Fruit fly (Drosophila melanogaster) whole organism, embryonic: ENCODE data around the gene mbt.

Experiments
- B-H1 ChIP-seq: fragments of 200-800 bp; sonication (Bioruptor generic); IDR thresholded peaks from 3 replicates; pipeline ENCODE4 v1.3.6; 2022; ENCODE audit warnings: missing biosample characterization, missing genetic modification characterization
- Blimp-1 ChIP-seq: fragments of 200-800 bp; sonication (Bioruptor generic); optimal IDR thresholded peaks from 3 replicates; lab custom pipeline; 2018; ENCODE audit warnings: missing biosample characterization, missing genetic modification characterization, mild to moderate bottlenecking, moderate library complexity, missing genetic modification reagents
- C15 ChIP-seq: fragments of 200-800 bp; sonication (Bioruptor generic); IDR thresholded peaks from 3 replicates; pipeline ENCODE4 v1.3.6; 2022; ENCODE audit warnings: missing biosample characterization, missing genetic modification characterization
- CG10462 ChIP-seq: fragments of 200-800 bp; sonication (Bioruptor generic); optimal IDR thresholded peaks from 2 replicates; lab custom pipeline; 2016; ENCODE audit warnings: missing biosample characterization, missing genetic modification characterization
- CG11085 ChIP-seq: fragments of 200-800 bp; sonication (Bioruptor generic); IDR thresholded peaks from 2 replicates; pipeline ENCODE4 v1.3.6; 2022; ENCODE audit warnings: missing biosample characterization, missing genetic modification characterization
- CG11093 ChIP-seq: fragments of 200-800 bp; sonication (Bioruptor generic); IDR thresholded peaks from 3 replicates; pipeline ENCODE4 v1.3.6; 2022; ENCODE audit warnings: missing biosample characterization, missing genetic modification characterization
- CG11398 ChIP-seq: fragments of 200-800 bp; sonication (Bioruptor generic); optimal IDR thresholded peaks from 2 replicates; lab custom pipeline; 2016; ENCODE audit warnings: missing biosample characterization, missing genetic modification characterization
- CG11560 ChIP-seq: fragments of 200-800 bp; sonication (Bioruptor generic); IDR thresholded peaks from 3 replicates; pipeline ENCODE4 v1.3.6; 2022; ENCODE audit warnings: missing biosample characterization, missing genetic modification characterization
- CG12236 ChIP-seq: fragments of 200-800 bp; sonication (Bioruptor generic); optimal IDR thresholded peaks from 2 replicates; lab custom pipeline; 2016; ENCODE audit warnings: missing biosample characterization, missing genetic modification characterization
- CG1233 ChIP-seq: fragments of 200-800 bp; sonication (Bioruptor generic); optimal IDR thresholded peaks from 4 replicates; lab custom pipeline; 2018; ENCODE audit warnings: missing biosample characterization, mild to moderate bottlenecking, missing genetic modification characterization
- CG13287 ChIP-seq: fragments of 200-800 bp; sonication (Bioruptor generic); IDR thresholded peaks from 2 replicates; pipeline ENCODE4 v1.3.6; 2022; ENCODE audit warnings: missing biosample characterization, missing genetic modification characterization; ENCODE audit not compliant: partially characterized antibody
- CG14710 ChIP-seq: fragments of 200-800 bp; sonication (Bioruptor generic); optimal IDR thresholded peaks from 3 replicates; lab custom pipeline; 2019; ENCODE audit warnings: missing biosample characterization, mild to moderate bottlenecking, missing genetic modification characterization, moderate library complexity
- CG14860 ChIP-seq: fragments of 200-800 bp; sonication (Bioruptor generic); IDR thresholded peaks from 3 replicates; pipeline ENCODE4 v1.3.6; 2022; ENCODE audit warnings: missing biosample characterization, missing genetic modification characterization; ENCODE audit not compliant: partially characterized antibody
- CG1602 ChIP-seq: fragments of 200-800 bp; sonication (Bioruptor generic); optimal IDR thresholded peaks from 3 replicates; lab custom pipeline; 2016; ENCODE audit warnings: missing biosample characterization, missing genetic modification characterization
- CG17359 ChIP-seq: fragments of 200-800 bp; sonication (Bioruptor generic); optimal IDR thresholded peaks from 3 replicates; lab custom pipeline; 2018; ENCODE audit warnings: missing biosample characterization, mild to moderate bottlenecking, missing genetic modification characterization, moderate library complexity
- CG17612 ChIP-seq: fragments of 200-800 bp; sonication (Bioruptor generic); IDR thresholded peaks from 2 replicates; pipeline ENCODE4 v1.3.6; 2022; ENCODE audit warnings: missing biosample characterization, missing genetic modification characterization
- CG31224 ChIP-seq: fragments of 200-800 bp; sonication (Bioruptor generic); IDR thresholded peaks from 2 replicates; pipeline ENCODE4 v1.3.6; 2022; ENCODE audit warnings: missing biosample characterization, missing genetic modification characterization
- CG31388 ChIP-seq: fragments of 200-800 bp; sonication (Bioruptor generic); optimal IDR thresholded peaks from 2 replicates; lab custom pipeline; 2016; ENCODE audit warnings: missing biosample characterization, missing genetic modification characterization
- CG6654 ChIP-seq: fragments of 200-800 bp; sonication (Bioruptor generic); optimal IDR thresholded peaks from 2 replicates; lab custom pipeline; 2017; ENCODE audit warnings: missing biosample characterization, mild to moderate bottlenecking, missing genetic modification characterization
- CG6689 ChIP-seq: fragments of 200-800 bp; sonication (Bioruptor generic); IDR thresholded peaks from 2 replicates; pipeline ENCODE4 v1.3.6; 2022; ENCODE audit warnings: missing biosample characterization, missing genetic modification characterization
- CG7786 ChIP-seq: fragments of 200-800 bp; sonication (Bioruptor generic); optimal IDR thresholded peaks from 2 replicates; lab custom pipeline; 2016; ENCODE audit warnings: missing biosample characterization, missing genetic modification characterization
- CG9932 ChIP-seq: fragments of 200-800 bp; sonication (Bioruptor generic); IDR thresholded peaks from 2 replicates; pipeline ENCODE4 v1.3.6; 2022; ENCODE audit warnings: missing biosample characterization, missing genetic modification characterization
- Dip3 ChIP-seq: fragments of 200-800 bp; sonication (Bioruptor generic); optimal IDR thresholded peaks from 3 replicates; lab custom pipeline; 2016; ENCODE audit warnings: missing biosample characterization, missing genetic modification characterization
- Dp ChIP-seq: fragments of 200-800 bp; sonication (Bioruptor generic); optimal IDR thresholded peaks from 2 replicates; lab custom pipeline; 2018; ENCODE audit warnings: missing biosample characterization, mild to moderate bottlenecking, missing genetic modification characterization, moderate library complexity
- Dref ChIP-seq: fragments of 200-800 bp; sonication (Bioruptor generic); IDR thresholded peaks from 2 replicates; pipeline ENCODE4 v1.3.6; 2022; ENCODE audit warnings: missing biosample characterization, missing genetic modification characterization
- GATAe ChIP-seq: fragments of 200-800 bp; sonication (Bioruptor generic); conservative IDR thresholded peaks from 2 replicates; pipeline ENCODE4 v1.3.6; 2022; ENCODE audit warnings: missing biosample characterization, missing genetic modification characterization
- Hand ChIP-seq: fragments of 200-800 bp; sonication (Bioruptor generic); optimal IDR thresholded peaks from 2 replicates; lab custom pipeline; 2017; ENCODE audit warnings: mild to moderate bottlenecking, missing biosample characterization, missing genetic modification reagents, missing genetic modification characterization
- HmgZ ChIP-seq: fragments of 200-800 bp; sonication (Bioruptor generic); optimal IDR thresholded peaks from 2 replicates; lab custom pipeline; 2018; ENCODE audit warnings: missing biosample characterization, mild to moderate bottlenecking, missing genetic modification characterization
- Hr78 ChIP-seq, 2 experiments: fragments of 200-800 bp in 1 of 2; fragments of >200 bp in 1 of 2; sonication (Bioruptor generic) in 1 of 2; optimal IDR thresholded peaks; 2 replicates each; lab custom pipeline; 2017 to 2019; ENCODE audit warnings: missing biosample characterization in 2 of 2, missing genetic modification characterization in 2 of 2, mild to moderate bottlenecking in 1 of 2, moderate library complexity in 1 of 2
- Poxn ChIP-seq: fragments of 200-800 bp; sonication (Bioruptor generic); IDR thresholded peaks from 2 replicates; pipeline ENCODE4 v1.3.6; 2022; ENCODE audit warnings: missing biosample characterization, missing genetic modification characterization
- Scr ChIP-seq: fragments of 200-800 bp; sonication (Bioruptor generic); IDR thresholded peaks from 2 replicates; pipeline ENCODE4 v1.3.6; 2022; ENCODE audit warnings: missing biosample characterization, missing genetic modification characterization; ENCODE audit not compliant: partially characterized antibody
- Stat92E ChIP-seq, 3 experiments: fragments of >200 bp in 2 of 3; fragments of 200-800 bp in 1 of 3; sonication (Bioruptor generic) in 1 of 3; optimal IDR thresholded peaks; 2 replicates each; lab custom pipeline; 2017 to 2019; ENCODE audit warnings: missing biosample characterization in 3 of 3, missing genetic modification characterization in 3 of 3, mild to moderate bottlenecking in 1 of 3, moderate library complexity in 1 of 3
- TFAM ChIP-seq: fragments of 200-800 bp; sonication (Bioruptor generic); optimal IDR thresholded peaks from 2 replicates; lab custom pipeline; 2017; ENCODE audit warnings: missing biosample characterization, missing genetic modification characterization, inconsistent platforms
- Xbp1 ChIP-seq: fragments of 200-800 bp; sonication (Bioruptor generic); optimal IDR thresholded peaks from 3 replicates; lab custom pipeline; 2016; ENCODE audit warnings: missing biosample characterization, mild to moderate bottlenecking, missing genetic modification characterization
- bbx ChIP-seq: fragments of 200-800 bp; sonication (Bioruptor generic); IDR thresholded peaks from 2 replicates; pipeline ENCODE4 v1.3.6; 2022; ENCODE audit warnings: missing biosample characterization, missing genetic modification characterization; ENCODE audit not compliant: partially characterized antibody
- chinmo ChIP-seq: fragments of 200-800 bp; sonication (Bioruptor generic); IDR thresholded peaks from 4 replicates; pipeline ENCODE4 v1.3.6; 2022; ENCODE audit warnings: missing biosample characterization, missing genetic modification characterization; ENCODE audit not compliant: partially characterized antibody
- gro ChIP-seq: fragments of 200-800 bp; sonication (Bioruptor generic); optimal IDR thresholded peaks from 2 replicates; lab custom pipeline; 2016; ENCODE audit warnings: missing biosample characterization, missing genetic modification characterization
- jigr1 ChIP-seq: fragments of 200-800 bp; sonication (Bioruptor generic); IDR thresholded peaks from 3 replicates; pipeline ENCODE4 v1.3.6; 2022; ENCODE audit warnings: missing biosample characterization, missing genetic modification characterization
- klu ChIP-seq: fragments of 200-800 bp; sonication (Bioruptor generic); IDR thresholded peaks from 2 replicates; pipeline ENCODE4 v1.3.6; 2022; ENCODE audit warnings: missing biosample characterization, missing genetic modification characterization
- lilli ChIP-seq: fragments of 200-800 bp; sonication (Bioruptor generic); optimal IDR thresholded peaks from 3 replicates; lab custom pipeline; 2016; ENCODE audit warnings: missing biosample characterization, missing genetic modification characterization
- mld ChIP-seq: fragments of 200-800 bp; sonication (Bioruptor generic); IDR thresholded peaks from 3 replicates; pipeline ENCODE4 v1.3.6; 2022; ENCODE audit warnings: missing biosample characterization, missing genetic modification characterization; ENCODE audit not compliant: partially characterized antibody
- nmo ChIP-seq: fragments of 200-800 bp; sonication (Bioruptor generic); optimal IDR thresholded peaks from 2 replicates; lab custom pipeline; 2018; ENCODE audit warnings: missing biosample characterization, mild to moderate bottlenecking, missing genetic modification characterization, moderate library complexity
- phol ChIP-seq: fragments of 200-800 bp; sonication (Bioruptor generic); optimal IDR thresholded peaks from 3 replicates; lab custom pipeline; 2018; ENCODE audit warnings: missing biosample characterization, mild to moderate bottlenecking, missing genetic modification characterization, moderate library complexity
- row ChIP-seq: fragments of 200-800 bp; sonication (Bioruptor generic); IDR thresholded peaks from 3 replicates; pipeline ENCODE4 v1.3.6; 2022; ENCODE audit warnings: missing biosample characterization, missing genetic modification characterization
- sens-2 ChIP-seq: fragments of 200-800 bp; sonication (Bioruptor generic); IDR thresholded peaks from 2 replicates; pipeline ENCODE4 v1.3.6; 2022; ENCODE audit warnings: missing biosample characterization, missing genetic modification characterization
- sob ChIP-seq: fragments of 200-800 bp; sonication (Bioruptor generic); IDR thresholded peaks from 2 replicates; pipeline ENCODE4 v1.3.6; 2022; ENCODE audit warnings: missing biosample characterization, missing genetic modification characterization
- stwl ChIP-seq: fragments of 200-800 bp; sonication (Bioruptor generic); optimal IDR thresholded peaks from 3 replicates; lab custom pipeline; 2018; ENCODE audit warnings: missing biosample characterization, mild to moderate bottlenecking, missing genetic modification characterization, moderate library complexity
- tna ChIP-seq: fragments of 200-800 bp; sonication (Bioruptor generic); IDR thresholded peaks from 2 replicates; pipeline ENCODE4 v1.3.6; 2022; ENCODE audit warnings: missing biosample characterization, missing genetic modification characterization; ENCODE audit not compliant: partially characterized antibody
- usp ChIP-seq: fragments of >200 bp; optimal IDR thresholded peaks from 2 replicates; lab custom pipeline; 2017; ENCODE audit warnings: missing biosample characterization, missing genetic modification characterization
- vvl ChIP-seq: fragments of 200-800 bp; sonication (Bioruptor generic); IDR thresholded peaks from 2 replicates; pipeline ENCODE4 v1.3.6; 2022; ENCODE audit warnings: missing biosample characterization, missing genetic modification characterization
- yki ChIP-seq: fragments of >200 bp; optimal IDR thresholded peaks from 3 replicates; lab custom pipeline; 2018

mbt gene

dm6 chrX:16651098-16651497 is 40.6 kb downstream of the mbt start, which contains the start of the genes CG32573 and CG42512 (continued):
- TF ChIP-seq Dip3 (GFP tag; lab: Kevin White, UChicago) (no peak), CG9932 (GFP tag; lab: Robert Waterston, UW) (no peak), Dp (GFP tag; lab: Kevin White, UChicago) (peak; percentile 95), CG14860 (GFP tag; lab: Robert Waterston, UW) (peak; percentile 38; the same call in 1 of the 3 replicates), gro (GFP tag; lab: Kevin White, UChicago) (no peak), stwl (peak; percentile 95), TFAM (GFP tag; lab: Kevin White, UChicago) (no peak), bbx (GFP tag; lab: Robert Waterston, UW) (peak; percentile 78), CG14710 (tag; lab: Kevin White, UChicago) (peak; percentile 63), CG17359 (tag; lab: Kevin White, UChicago) (no peak), klu (GFP tag; lab: Robert Waterston, UW) (no peak), tna (GFP tag; lab: Robert Waterston, UW) (peak; percentile 74), Scr (GFP tag; lab: Robert Waterston, UW) (peak; percentile 65), CG31388 (GFP tag; lab: Kevin White, UChicago) (no peak), sob (GFP tag; lab: Robert Waterston, UW) (0 out of 2 replicates have a peak, but pooled peaks have one; percentile 23), CG31224 (GFP tag; lab: Robert Waterston, UW) (no peak), Blimp-1 (GFP tag; lab: Kevin White, UChicago) (no peak), CG10462 (no peak), CG12236 (GFP tag; lab: Kevin White, UChicago) (no peak), CG11085 (GFP tag; lab: Robert Waterston, UW) (no peak), CG11093 (no peak), Hand (no peak), CG13287 (GFP tag; lab: Robert Waterston, UW) (peak; percentile 83), GATAe (GFP tag; lab: Robert Waterston, UW) (no peak), Stat92E (GFP tag; optimal IDR thresholded peaks at IDR 0.05; lab: Kevin White, UChicago) (no peak), CG6654 (no peak), row (GFP tag; lab: Robert Waterston, UW) (peak; percentile 12; the same call in 1 of the 3 replicates), Poxn (GFP tag; lab: Robert Waterston, UW) (no peak), mld (GFP tag; lab: Robert Waterston, UW) (peak; percentile 53; the same call in 1 of the 3 replicates), CG1233 (GFP tag; lab: Kevin White, UChicago) (no peak), Hr78 (GFP tag; optimal IDR thresholded peaks at IDR 0.05; lab: Kevin White, UChicago) (no peak), chinmo (GFP tag; lab: Robert Waterston, UW) (peak; percentile 90), CG1602 (GFP tag; lab: Kevin White, UChicago) (no peak), yki (no peak), lilli (no peak), usp (GFP tag; lab: Kevin White, UChicago) (no peak), sens-2 (no peak), Dref (peak; percentile 77), CG11560 (tag; lab: Robert Waterston, UW) (no peak), C15 (GFP tag; lab: Robert Waterston, UW) (no peak), vvl (GFP tag; lab: Robert Waterston, UW) (no peak), Xbp1 (GFP tag; lab: Kevin White, UChicago) (no peak), CG7786 (GFP tag; lab: Kevin White, UChicago) (no peak), jigr1 (no peak), nmo (GFP tag; lab: Kevin White, UChicago) (peak; percentile 23), phol (tag; lab: Kevin White, UChicago) (peak; percentile 20), CG11398 (no peak), B-H1 (no peak), HmgZ (peak; percentile 49), CG17612 (GFP tag; lab: Robert Waterston, UW) (no peak), CG6689 (GFP tag; lab: Robert Waterston, UW) (no peak)
